Fruit fly (Drosophila melanogaster) whole organism, embryonic: ENCODE data around the gene IntS4.

ENCODE experiments used
- ATbp ChIP-seq: fragments of 200-800 bp; sonication (Bioruptor generic); optimal IDR thresholded peaks from 2 replicates; lab custom pipeline; 2017; ENCODE audit warnings: missing biosample characterization, mild to moderate bottlenecking, missing genetic modification characterization, missing genetic modification reagents
- Bdp1 ChIP-seq: fragments of 200-800 bp; sonication (Bioruptor generic); optimal IDR thresholded peaks from 3 replicates; lab custom pipeline; 2016; ENCODE audit warnings: missing biosample characterization, missing genetic modification characterization
- Bteb2 ChIP-seq: fragments of 200-800 bp; sonication (Bioruptor generic); optimal IDR thresholded peaks from 2 replicates; lab custom pipeline; 2016; ENCODE audit warnings: missing biosample characterization, missing genetic modification characterization
- CG10431 ChIP-seq: fragments of 200-800 bp; sonication (Bioruptor generic); optimal IDR thresholded peaks from 3 replicates; lab custom pipeline; 2018; ENCODE audit warnings: missing biosample characterization, mild to moderate bottlenecking, missing genetic modification characterization
- CG10979 ChIP-seq: fragments of 200-800 bp; sonication (Bioruptor generic); optimal IDR thresholded peaks from 2 replicates; lab custom pipeline; 2018; ENCODE audit warnings: missing biosample characterization, mild to moderate bottlenecking, missing genetic modification characterization, moderate library complexity
- CG11247 ChIP-seq: fragments of 200-800 bp; sonication (Bioruptor generic); IDR thresholded peaks from 2 replicates; pipeline ENCODE4 v1.3.6; 2022; ENCODE audit warnings: missing biosample characterization, missing genetic modification characterization
- CG15073 ChIP-seq: fragments of 200-800 bp; sonication (Bioruptor generic); optimal IDR thresholded peaks from 2 replicates; lab custom pipeline; 2016; ENCODE audit warnings: missing biosample characterization, missing genetic modification characterization
- CG15514 ChIP-seq: fragments of 200-800 bp; sonication (Bioruptor generic); optimal IDR thresholded peaks from 3 replicates; lab custom pipeline; 2017; ENCODE audit warnings: missing biosample characterization, missing genetic modification characterization, mild to moderate bottlenecking, moderate library complexity, missing genetic modification reagents
- CG1602 ChIP-seq: fragments of 200-800 bp; sonication (Bioruptor generic); optimal IDR thresholded peaks from 3 replicates; lab custom pipeline; 2016; ENCODE audit warnings: missing biosample characterization, missing genetic modification characterization
- CG17328 ChIP-seq: fragments of 200-800 bp; sonication (Bioruptor generic); IDR thresholded peaks from 2 replicates; pipeline ENCODE4 v1.3.6; 2022; ENCODE audit warnings: missing biosample characterization, missing genetic modification characterization
- CG18476 ChIP-seq: fragments of 200-800 bp; sonication (Bioruptor generic); optimal IDR thresholded peaks from 2 replicates; lab custom pipeline; 2016; ENCODE audit warnings: missing biosample characterization, mild to moderate bottlenecking, missing genetic modification characterization
- CG2129 ChIP-seq: fragments of 200-800 bp; sonication (Bioruptor generic); IDR thresholded peaks from 2 replicates; pipeline ENCODE4 v1.3.6; 2022; ENCODE audit warnings: missing biosample characterization, missing genetic modification characterization; ENCODE audit not compliant: partially characterized antibody
- CG30020 ChIP-seq: fragments of 200-800 bp; optimal IDR thresholded peaks from 2 replicates; lab custom pipeline; 2019; ENCODE audit warnings: missing biosample characterization, mild to moderate bottlenecking, missing genetic modification characterization, moderate library complexity
- CG31224 ChIP-seq: fragments of 200-800 bp; sonication (Bioruptor generic); IDR thresholded peaks from 2 replicates; pipeline ENCODE4 v1.3.6; 2022; ENCODE audit warnings: missing biosample characterization, missing genetic modification characterization
- CG31365 ChIP-seq: fragments of 200-800 bp; sonication (Bioruptor generic); optimal IDR thresholded peaks from 2 replicates; lab custom pipeline; 2018; ENCODE audit warnings: missing biosample characterization, mild to moderate bottlenecking, missing genetic modification characterization
- CG32772 ChIP-seq: fragments of 200-800 bp; sonication (Bioruptor generic); IDR thresholded peaks from 2 replicates; pipeline ENCODE4 v1.3.6; 2022; ENCODE audit warnings: missing biosample characterization, missing genetic modification characterization
- CG3281 ChIP-seq: fragments of 200-800 bp; sonication (Bioruptor generic); optimal IDR thresholded peaks from 3 replicates; lab custom pipeline; 2017; ENCODE audit warnings: missing biosample characterization, mild to moderate bottlenecking, missing genetic modification characterization
- CG6791 ChIP-seq: fragments of 200-800 bp; sonication (Bioruptor generic); IDR thresholded peaks from 3 replicates; pipeline ENCODE4 v1.3.6; 2022; ENCODE audit warnings: missing biosample characterization, missing genetic modification characterization; ENCODE audit not compliant: partially characterized antibody
- CG6813 ChIP-seq: fragments of 200-800 bp; sonication (Bioruptor generic); optimal IDR thresholded peaks from 2 replicates; lab custom pipeline; 2017; ENCODE audit warnings: missing biosample characterization, missing genetic modification characterization, mild to moderate bottlenecking, moderate library complexity, missing genetic modification reagents
- D19B ChIP-seq: fragments of 200-800 bp; sonication (Bioruptor generic); optimal IDR thresholded peaks from 2 replicates; lab custom pipeline; 2017; ENCODE audit warnings: missing biosample characterization, mild to moderate bottlenecking, missing genetic modification characterization
- Fer1 ChIP-seq: fragments of 200-800 bp; sonication (Bioruptor generic); optimal IDR thresholded peaks from 2 replicates; lab custom pipeline; 2017; ENCODE audit warnings: missing biosample characterization, mild to moderate bottlenecking, missing genetic modification characterization
- Gug ChIP-seq: fragments of 200-800 bp; sonication (Bioruptor generic); IDR thresholded peaks from 4 replicates; pipeline ENCODE4 v1.3.6; 2022; ENCODE audit warnings: missing biosample characterization, missing genetic modification characterization
- HLH4C ChIP-seq: fragments of 200-800 bp; sonication (Bioruptor generic); IDR thresholded peaks from 3 replicates; pipeline ENCODE4 v1.3.6; 2022; ENCODE audit warnings: missing biosample characterization, missing genetic modification characterization; ENCODE audit not compliant: partially characterized antibody
- Hr78 ChIP-seq, 2 experiments: fragments of 200-800 bp in 1 of 2; fragments of >200 bp in 1 of 2; sonication (Bioruptor generic) in 1 of 2; optimal IDR thresholded peaks; 2 replicates each; lab custom pipeline; 2017 to 2019; ENCODE audit warnings: missing biosample characterization in 2 of 2, missing genetic modification characterization in 2 of 2, mild to moderate bottlenecking in 1 of 2, moderate library complexity in 1 of 2
- Med ChIP-seq: fragments of 200-800 bp; sonication (Bioruptor generic); peaks from one replicate; lab custom pipeline; 2016; ENCODE audit warnings: missing biosample characterization, missing genetic modification characterization, mild to moderate bottlenecking, inconsistent platforms, moderate library complexity
- NK7.1 ChIP-seq: fragments of 200-800 bp; sonication (Bioruptor generic); optimal IDR thresholded peaks from 3 replicates; lab custom pipeline; 2016; ENCODE audit warnings: missing biosample characterization, missing genetic modification characterization
- Nf-YC ChIP-seq: fragments of 200-800 bp; optimal IDR thresholded peaks from 3 replicates; lab custom pipeline; 2019; ENCODE audit warnings: missing biosample characterization, mild to moderate bottlenecking, missing genetic modification characterization, moderate library complexity
- Optix ChIP-seq: fragments of 200-800 bp; sonication (Bioruptor generic); IDR thresholded peaks from 3 replicates; pipeline ENCODE4 v1.3.6; 2022; ENCODE audit warnings: missing biosample characterization, missing genetic modification characterization
- Pdp1 ChIP-seq, 2 experiments: fragments of 200-800 bp; sonication (Bioruptor generic); optimal IDR thresholded peaks; 3 replicates each; lab custom pipeline; 2016; ENCODE audit warnings: missing biosample characterization in 2 of 2, missing genetic modification characterization in 2 of 2, mild to moderate bottlenecking in 1 of 2, moderate library complexity in 1 of 2
- Xbp1 ChIP-seq: fragments of 200-800 bp; sonication (Bioruptor generic); optimal IDR thresholded peaks from 3 replicates; lab custom pipeline; 2016; ENCODE audit warnings: missing biosample characterization, mild to moderate bottlenecking, missing genetic modification characterization
- YL-1 ChIP-seq: fragments of 200-800 bp; sonication (Bioruptor generic); optimal IDR thresholded peaks from 3 replicates; lab custom pipeline; 2017; ENCODE audit warnings: missing biosample characterization, mild to moderate bottlenecking, missing genetic modification characterization
- aop ChIP-seq: fragments of 200-800 bp; sonication (Bioruptor generic); IDR thresholded peaks from 2 replicates; pipeline ENCODE4 v1.3.6; 2022; ENCODE audit warnings: missing biosample characterization, missing genetic modification characterization
- ara ChIP-seq: fragments of 200-800 bp; sonication (Bioruptor generic); IDR thresholded peaks from 2 replicates; pipeline ENCODE4 v1.3.6; 2022; ENCODE audit warnings: missing biosample characterization, missing genetic modification characterization
- bab2 ChIP-seq: fragments of 200-800 bp; sonication (Bioruptor generic); optimal IDR thresholded peaks from 2 replicates; lab custom pipeline; 2016; ENCODE audit warnings: missing biosample characterization, missing genetic modification characterization
- bigmax ChIP-seq: fragments of 200-800 bp; sonication (Bioruptor generic); optimal IDR thresholded peaks from 2 replicates; lab custom pipeline; 2018; ENCODE audit warnings: missing biosample characterization, mild to moderate bottlenecking, missing genetic modification characterization
- crp ChIP-seq, 2 experiments: fragments of 200-800 bp; sonication (Bioruptor generic); optimal IDR thresholded peaks; 2 replicates in 1 of 2; 3 replicates in 1 of 2; lab custom pipeline; 2017; ENCODE audit warnings: missing biosample characterization in 2 of 2, missing genetic modification characterization in 2 of 2, mild to moderate bottlenecking in 1 of 2, moderate library complexity in 1 of 2
- danr ChIP-seq: fragments of 200-800 bp; sonication (Bioruptor generic); IDR thresholded peaks from 2 replicates; pipeline ENCODE4 v1.3.6; 2022; ENCODE audit warnings: missing biosample characterization, missing genetic modification characterization
- eyg ChIP-seq: fragments of 200-800 bp; sonication (Bioruptor generic); optimal IDR thresholded peaks from 3 replicates; lab custom pipeline; 2016; ENCODE audit warnings: missing biosample characterization, missing genetic modification characterization
- grau ChIP-seq: fragments of 200-800 bp; optimal IDR thresholded peaks from 3 replicates; lab custom pipeline; 2019; ENCODE audit warnings: missing biosample characterization, mild to moderate bottlenecking, missing genetic modification characterization, moderate library complexity
- insv ChIP-seq, 2 experiments: fragments of 200-800 bp; sonication (Bioruptor generic); optimal IDR thresholded peaks; 3 replicates each; lab custom pipeline; 2016 to 2018; ENCODE audit warnings: missing biosample characterization in 2 of 2, missing genetic modification characterization in 2 of 2
- lab ChIP-seq: fragments of 200-800 bp; sonication (Bioruptor generic); optimal IDR thresholded peaks from 3 replicates; lab custom pipeline; 2017; ENCODE audit warnings: missing biosample characterization, missing genetic modification characterization, mild to moderate bottlenecking, moderate library complexity, missing genetic modification reagents
- mam ChIP-seq: fragments of 200-800 bp; sonication (Bioruptor generic); optimal IDR thresholded peaks from 3 replicates; lab custom pipeline; 2016; ENCODE audit warnings: missing biosample characterization, missing genetic modification characterization
- salm ChIP-seq: fragments of 200-800 bp; sonication (Bioruptor generic); optimal IDR thresholded peaks from 2 replicates; lab custom pipeline; 2018; ENCODE audit warnings: missing biosample characterization, mild to moderate bottlenecking, missing genetic modification characterization
- scrt ChIP-seq: fragments of 200-800 bp; sonication (Bioruptor generic); optimal IDR thresholded peaks from 2 replicates; lab custom pipeline; 2018; ENCODE audit warnings: missing biosample characterization, mild to moderate bottlenecking, missing genetic modification characterization, moderate library complexity
- shn ChIP-seq: fragments of 200-800 bp; sonication (Bioruptor generic); optimal IDR thresholded peaks from 3 replicates; lab custom pipeline; 2016; ENCODE audit warnings: missing biosample characterization, missing genetic modification characterization
- sisA ChIP-seq: fragments of 200-800 bp; sonication (Bioruptor generic); IDR thresholded peaks from 2 replicates; pipeline ENCODE4 v1.3.6; 2022; ENCODE audit warnings: missing biosample characterization, missing genetic modification characterization
- slbo ChIP-seq: fragments of 200-800 bp; sonication (Bioruptor generic); IDR thresholded peaks from 2 replicates; pipeline ENCODE4 v1.3.6; 2022; ENCODE audit warnings: missing biosample characterization, missing genetic modification characterization
- stwl ChIP-seq: fragments of 200-800 bp; sonication (Bioruptor generic); optimal IDR thresholded peaks from 3 replicates; lab custom pipeline; 2018; ENCODE audit warnings: missing biosample characterization, mild to moderate bottlenecking, missing genetic modification characterization, moderate library complexity
- tgo ChIP-seq: fragments of 200-800 bp; sonication (Bioruptor generic); IDR thresholded peaks from 3 replicates; pipeline ENCODE4 v1.3.6; 2022; ENCODE audit warnings: missing biosample characterization, missing genetic modification characterization
- ttk ChIP-seq: fragments of 200-800 bp; sonication (Bioruptor generic); IDR thresholded peaks from 2 replicates; pipeline ENCODE4 v2.1.2; 2022; ENCODE audit warnings: missing biosample characterization, missing genetic modification characterization
- zf30C ChIP-seq: fragments of 200-800 bp; sonication (Bioruptor generic); optimal IDR thresholded peaks from 3 replicates; lab custom pipeline; 2018; ENCODE audit warnings: missing biosample characterization, mild to moderate bottlenecking, missing genetic modification characterization

IntS4 gene

dm6 chrX:8606206-8606605 is 47.6 kb upstream of the IntS4 start, which contains the start of gene Caf1-180 (continued):
- TF ChIP-seq CG17328 (no peak), bigmax (GFP tag; lab: Kevin White, UChicago) (no peak), sisA (GFP tag; lab: Robert Waterston, UW) (0 out of 2 replicates have a peak, but pooled peaks have one; percentile 9), eyg (GFP tag; lab: Kevin White, UChicago) (no peak), Bteb2 (no peak), crp (GFP tag; optimal IDR thresholded peaks at IDR 0.05; lab: Kevin White, UChicago) (no peak), CG31365 (tag; lab: Kevin White, UChicago) (no peak), Gug (GFP tag; lab: Robert Waterston, UW) (peak; percentile 17; the same call in 1 of the 4 replicates), slbo (GFP tag; lab: Robert Waterston, UW) (peak; percentile 64), Fer1 (no peak), ATbp (no peak), CG6791 (peak; percentile 83), D19B (GFP tag; lab: Kevin White, UChicago) (no peak), NK7.1 (no peak), CG30020 (tag; lab: Kevin White, UChicago) (peak; percentile 2), Xbp1 (GFP tag; lab: Kevin White, UChicago) (no peak), CG2129 (GFP tag; lab: Robert Waterston, UW) (peak; percentile 50; the same call in 1 of the 2 replicates), YL-1 (no peak), Pdp1 (GFP tag; optimal IDR thresholded peaks at IDR 0.05; lab: Kevin White, UChicago) (no peak), grau (tag; lab: Kevin White, UChicago) (peak; percentile 25), Hr78 (GFP tag; optimal IDR thresholded peaks at IDR 0.05; lab: Kevin White, UChicago) (no peak), HLH4C (GFP tag; lab: Robert Waterston, UW) (peak; percentile 76), CG18476 (no peak), aop (no peak), tgo (no peak), CG3281 (GFP tag; lab: Kevin White, UChicago) (no peak), salm (no peak), Med (GFP tag; lab: Kevin White, UChicago) (peak; percentile 84), CG1602 (GFP tag; lab: Kevin White, UChicago) (no peak), lab (GFP tag; lab: Kevin White, UChicago) (no peak), shn (GFP tag; lab: Kevin White, UChicago) (peak; percentile 8), CG6813 (no peak), Optix (GFP tag; lab: Robert Waterston, UW) (no peak), danr (GFP tag; lab: Robert Waterston, UW) (no peak), CG15073 (GFP tag; lab: Kevin White, UChicago) (no peak), mam (peak; percentile 43), stwl (tag; lab: Kevin White, UChicago) (peak; percentile 43), CG15514 (GFP tag; lab: Kevin White, UChicago) (peak; percentile 58), scrt (no peak), CG11247 (GFP tag; lab: Robert Waterston, UW) (0 out of 2 replicates have a peak, but pooled peaks have one; percentile 16), ara (GFP tag; lab: Robert Waterston, UW) (no peak), zf30C (GFP tag; lab: Kevin White, UChicago) (no peak), CG10431 (GFP tag; lab: Kevin White, UChicago) (no peak), Nf-YC (no peak), insv (GFP tag; optimal IDR thresholded peaks at IDR 0.05; lab: Kevin White, UChicago) (peak in 1 of 2 experiments; percentile 88), Bdp1 (no peak), CG10979 (tag; lab: Kevin White, UChicago) (peak; percentile 1), ttk (no peak), bab2 (no peak), CG32772 (no peak), CG31224 (no peak)
